Worm (Caenorhabditis elegans) whole organism, L4 larva: ENCODE results near the gene sre-31.
A peak's percentile ranks its signal among the peaks of the same experiment; 100 is the strongest.

Experiments used
- F44E2.7 ChIP-seq: fragments of 200-800 bp; sonication (Bioruptor generic); IDR thresholded peaks from 2 replicates; pipeline ENCODE4 v2.1.2; 2022; ENCODE audit warnings: missing genetic modification characterization, missing compliant biosample characterization
- F49E8.2 ChIP-seq: sonication (generic microtip); optimal IDR thresholded peaks from 2 replicates; lab custom pipeline; 2016; ENCODE audit warnings: missing compliant biosample characterization, mild to moderate bottlenecking, missing genetic modification characterization, borderline replicate concordance
- R02D3.7 ChIP-seq: fragments of 150-350 bp; sonication (generic microtip); optimal IDR thresholded peaks from 3 replicates; lab custom pipeline; 2014; ENCODE audit warnings: missing biosample characterization, missing genetic modification characterization
- T26A8.4 ChIP-seq: fragments of 200-800 bp; sonication (Bioruptor generic); IDR thresholded peaks from 2 replicates; pipeline ENCODE4 v1.3.6; 2022; ENCODE audit warnings: missing genetic modification characterization, missing compliant biosample characterization
- Y48G9A.11 ChIP-seq: fragments of 200-800 bp; sonication (Bioruptor generic); IDR thresholded peaks from 2 replicates; pipeline ENCODE4 v1.3.6; 2022; ENCODE audit warnings: missing genetic modification reagents, missing genetic modification characterization, missing compliant biosample characterization
- Y5F2A.4 ChIP-seq: fragments of 200-800 bp; sonication (Bioruptor generic); optimal IDR thresholded peaks from 2 replicates; lab custom pipeline; 2018; ENCODE audit warnings: mild to moderate bottlenecking, missing genetic modification characterization, missing compliant biosample characterization
- Y75B8A.6 ChIP-seq: fragments of 200-800 bp; sonication (Bioruptor generic); IDR thresholded peaks from 2 replicates; pipeline ENCODE4 v1.3.6; 2022; ENCODE audit warnings: missing genetic modification reagents, missing genetic modification characterization, missing compliant biosample characterization
- ZK337.2 ChIP-seq: fragments of 200-800 bp; sonication (Bioruptor generic); IDR thresholded peaks from 2 replicates; pipeline ENCODE4 v1.3.6; 2022; ENCODE audit warnings: missing genetic modification reagents, missing genetic modification characterization, missing compliant biosample characterization
- aha-1 ChIP-seq: fragments of 150-350 bp; peaks from one replicate; lab custom pipeline; 2014; ENCODE audit warnings: missing biosample characterization, missing genetic modification characterization
- ama-1 ChIP-seq: fragments of 150-350 bp; optimal IDR thresholded peaks from 2 replicates; lab custom pipeline; 2014; ENCODE audit warnings: inconsistent platforms, mixed read lengths
- ceh-20 ChIP-seq: fragments of 200-800 bp; sonication (Bioruptor generic); IDR thresholded peaks from 2 replicates; pipeline ENCODE4 v1.3.6; 2022; ENCODE audit warnings: missing genetic modification reagents, missing genetic modification characterization, missing compliant biosample characterization
- ceh-28 ChIP-seq: fragments of 150-350 bp; optimal IDR thresholded peaks from 2 replicates; lab custom pipeline; 2014; ENCODE audit warnings: missing biosample characterization, missing genetic modification reagents, missing genetic modification characterization
- ceh-44 ChIP-seq: fragments of 200-800 bp; sonication (Bioruptor generic); IDR thresholded peaks from 2 replicates; pipeline ENCODE4 v1.3.6; 2022; ENCODE audit warnings: missing genetic modification reagents, missing genetic modification characterization, missing compliant biosample characterization
- ces-1 ChIP-seq: fragments of 150-350 bp; sonication (generic microtip); optimal IDR thresholded peaks from 4 replicates; lab custom pipeline; 2014; ENCODE audit warnings: missing biosample characterization, missing genetic modification reagents, missing genetic modification characterization
- dmd-8 ChIP-seq: fragments of 200-800 bp; sonication (Bioruptor generic); IDR thresholded peaks from 2 replicates; pipeline ENCODE4 v1.3.6; 2022; ENCODE audit warnings: missing genetic modification characterization, missing compliant biosample characterization
- dmd-9 ChIP-seq: fragments of 200-800 bp; sonication (Bioruptor generic); IDR thresholded peaks from 2 replicates; pipeline ENCODE4 v1.3.6; 2022; ENCODE audit warnings: missing genetic modification reagents, missing genetic modification characterization, missing compliant biosample characterization
- egl-43 ChIP-seq: fragments of 200-800 bp; sonication (Bioruptor generic); IDR thresholded peaks from 2 replicates; pipeline ENCODE4 v1.3.6; 2022; ENCODE audit warnings: missing genetic modification reagents, missing genetic modification characterization, missing compliant biosample characterization
- lim-7 ChIP-seq: fragments of 200-800 bp; sonication (Bioruptor generic); IDR thresholded peaks from 2 replicates; pipeline ENCODE4 v1.3.6; 2022; ENCODE audit warnings: missing genetic modification characterization, missing compliant biosample characterization
- lin-39 ChIP-seq: fragments of 150-350 bp; optimal IDR thresholded peaks from 2 replicates; lab custom pipeline; 2014; ENCODE audit warnings: missing biosample characterization, missing genetic modification reagents, missing genetic modification characterization
- lir-3 ChIP-seq: sonication (generic microtip); optimal IDR thresholded peaks from 2 replicates; lab custom pipeline; 2016; ENCODE audit warnings: mild to moderate bottlenecking, missing genetic modification characterization, missing compliant biosample characterization
- mep-1 ChIP-seq: fragments of 150-350 bp; sonication (generic microtip); optimal IDR thresholded peaks from 3 replicates; lab custom pipeline; 2014; ENCODE audit warnings: missing biosample characterization, missing genetic modification characterization
- mes-2 ChIP-seq: sonication (generic microtip); optimal IDR thresholded peaks from 2 replicates; lab custom pipeline; 2016; ENCODE audit warnings: missing genotype, mild to moderate bottlenecking, missing genetic modification characterization, missing compliant biosample characterization; ENCODE audit not compliant: poor library complexity, severe bottlenecking
- mxl-2 ChIP-seq: fragments of 200-800 bp; sonication (Bioruptor generic); conservative IDR thresholded peaks from 2 replicates; pipeline ENCODE4 v1.3.6; 2022; ENCODE audit warnings: missing genetic modification reagents, missing genetic modification characterization, missing compliant biosample characterization
- nhr-25 ChIP-seq: sonication (generic microtip); optimal IDR thresholded peaks from 2 replicates; lab custom pipeline; 2017; ENCODE audit warnings: missing genetic modification characterization, mild to moderate bottlenecking, missing compliant biosample characterization, antibody characterized with exemption, moderate library complexity, borderline replicate concordance; ENCODE audit not compliant: insufficient read depth
- nhr-48 ChIP-seq: sonication (generic microtip); optimal IDR thresholded peaks from 2 replicates; lab custom pipeline; 2016; ENCODE audit warnings: mild to moderate bottlenecking, missing genetic modification characterization, missing compliant biosample characterization
- pha-4 ChIP-seq, 2 experiments: fragments of 150-350 bp in 1 of 2; fragments of 200-800 bp in 1 of 2; sonication (Bioruptor generic) in 1 of 2; IDR thresholded peaks in 1 of 2; optimal IDR thresholded peaks in 1 of 2; 2 replicates each; pipeline versions ENCODE4 v1.3.6 to Lab custom; 2014 to 2022; ENCODE audit warnings: missing genetic modification characterization in 2 of 2, missing genetic modification reagents in 2 of 2, missing biosample characterization in 1 of 2, missing compliant biosample characterization in 1 of 2
- set-16 ChIP-seq: fragments of 200-800 bp; sonication (Bioruptor generic); IDR thresholded peaks from 2 replicates; pipeline ENCODE4 v1.3.6; 2022; ENCODE audit warnings: missing genetic modification reagents, missing genetic modification characterization, missing compliant biosample characterization
- skn-1 ChIP-seq: fragments of 150-350 bp; optimal IDR thresholded peaks from 2 replicates; lab custom pipeline; 2014; ENCODE audit warnings: missing biosample characterization, missing genetic modification characterization
- snpc-1.2 ChIP-seq: fragments of 200-800 bp; sonication (Bioruptor generic); IDR thresholded peaks from 2 replicates; pipeline ENCODE4 v1.3.6; 2022; ENCODE audit warnings: missing genetic modification reagents, missing genetic modification characterization, missing compliant biosample characterization
- tag-97 ChIP-seq: fragments of 200-800 bp; sonication (Bioruptor generic); IDR thresholded peaks from 2 replicates; pipeline ENCODE4 v1.3.6; 2022; ENCODE audit warnings: missing genetic modification characterization, missing compliant biosample characterization
- unc-39 ChIP-seq: sonication (generic microtip); optimal IDR thresholded peaks from 2 replicates; lab custom pipeline; 2017; ENCODE audit warnings: missing biosample characterization, missing genetic modification characterization
- vab-7 ChIP-seq: fragments of 200-800 bp; sonication (Bioruptor generic); IDR thresholded peaks from 2 replicates; pipeline ENCODE4 v1.3.6; 2022; ENCODE audit warnings: missing genetic modification reagents, missing genetic modification characterization, missing compliant biosample characterization
- zag-1 ChIP-seq: fragments of 150-350 bp; optimal IDR thresholded peaks from 2 replicates; lab custom pipeline; 2014; ENCODE audit warnings: missing biosample characterization, missing genetic modification characterization
- zip-11 ChIP-seq: fragments of 200-800 bp; sonication (Bioruptor generic); IDR thresholded peaks from 2 replicates; pipeline ENCODE4 v1.3.6; 2022; ENCODE audit warnings: missing genetic modification characterization, missing compliant biosample characterization
- zip-2 ChIP-seq: fragments of 150-350 bp; optimal IDR thresholded peaks from 2 replicates; lab custom pipeline; 2014; ENCODE audit warnings: missing biosample characterization, missing genetic modification characterization
- ztf-11 ChIP-seq: fragments of 150-350 bp; optimal IDR thresholded peaks from 2 replicates; lab custom pipeline; 2014; ENCODE audit warnings: missing biosample characterization, missing genetic modification characterization

The sre-31 gene

ce11 chrII:12449849-12450248 lies 41.2 kb upstream of the sre-31 start, which contains the start of gene sre-34:
Gene sre-34, plus strand, starts transcription at chrII:12450149.
- no peak for TF ChIP-seq ztf-11 (tag; lab: Kevin White, UChicago)
- no peak for TF ChIP-seq vab-7

- TF ChIP-seq dmd-8 (GFP tag; lab: Robert Waterston, UW), result no peak
- TF ChIP-seq ces-1 (GFP tag; lab: Kevin White, UChicago), result no peak
- no peak for TF ChIP-seq ZK337.2 (GFP tag; lab: Robert Waterston, UW)
- TF ChIP-seq zag-1, result no peak
- TF ChIP-seq mep-1 (tag; lab: Kevin White, UChicago), result no peak
- no peak for TF ChIP-seq lin-39 (tag; lab: Kevin White, UChicago)
- no peak for TF ChIP-seq snpc-1.2 (GFP tag; lab: Robert Waterston, UW)
- TF ChIP-seq Y75B8A.6 (GFP tag; lab: Robert Waterston, UW), result no peak
- TF ChIP-seq skn-1 (tag; lab: Kevin White, UChicago), result no peak
- no peak for TF ChIP-seq ama-1 (lab: Kevin White, UChicago)
- no peak for TF ChIP-seq mes-2 (tag; lab: Kevin White, UChicago)
- no peak for TF ChIP-seq zip-11
- TF ChIP-seq unc-39 (tag; lab: Kevin White, UChicago), result no peak
These were observed 39.6 kb upstream of the sre-31 start, which contains the start of gene srh-27 for ce11 chrII:12448241-12448640. Gene srh-27, plus strand, starts transcription at chrII:12448541.

ce11 chrII:12444679-12445376 lies 36.2 kb upstream of the sre-31 start, which contains the start of the genes W05H5.1 and pitr-6:
Gene W05H5.1, minus strand, starts transcription at chrII:12444779.
Gene pitr-6, plus strand, starts transcription at chrII:12445326.
- TF ChIP-seq aha-1 (tag; lab: Kevin White, UChicago) (peak; percentile 55), ceh-44 (GFP tag; lab: Robert Waterston, UW) (no peak)

ce11 chrII:12441164-12441563 lies 32.5 kb upstream of the sre-31 start, which contains the start of gene Y57A10C.10:
Gene Y57A10C.10, minus strand, starts transcription at chrII:12441264.
- peak; percentile 12; the same call in 1 of the 2 replicates for TF ChIP-seq set-16 (GFP tag; lab: Robert Waterston, UW)

ce11 chrII:12438441-12438840 lies 29.8 kb upstream of the sre-31 start, which contains the start of gene Y57A10C.9:
Gene Y57A10C.9, minus strand, starts transcription at chrII:12438541.
- TF ChIP-seq zip-2 (no peak), snpc-1.2 (GFP tag; lab: Robert Waterston, UW) (no peak), egl-43 (GFP tag; lab: Robert Waterston, UW) (no peak), Y48G9A.11 (GFP tag; lab: Robert Waterston, UW) (no peak)

ce11 chrII:12436717-12437116 lies 28.1 kb upstream of the sre-31 start:
- TF ChIP-seq zip-11 (no peak), lim-7 (GFP tag; lab: Robert Waterston, UW) (0 out of 2 replicates have a peak, but pooled peaks have one; percentile 32)
- TF ChIP-seq, all 104 proteins: peak for 1

ce11 chrII:12435202-12435872 lies 26.7 kb upstream of the sre-31 start:
- peak; percentile 63; the same call in 1 of the 2 replicates for TF ChIP-seq lim-7 (GFP tag; lab: Robert Waterston, UW)
- TF ChIP-seq R02D3.7 (tag; lab: Kevin White, UChicago), result no peak
- no peak for TF ChIP-seq F44E2.7
- no peak for TF ChIP-seq ceh-20 (GFP tag; lab: Robert Waterston, UW)
- TF ChIP-seq lir-3 (tag; lab: Kevin White, UChicago), result no peak
- TF ChIP-seq T26A8.4 (GFP tag; lab: Robert Waterston, UW), result no peak
- TF ChIP-seq ceh-28 (tag; lab: Kevin White, UChicago), result no peak
- TF ChIP-seq set-16 (GFP tag; lab: Robert Waterston, UW), result peak; percentile 62
- no peak for TF ChIP-seq Y5F2A.4 (GFP tag; lab: Kevin White, UChicago)
- 0 out of 2 replicates have a peak, but pooled peaks have one; percentile 47 for TF ChIP-seq dmd-8 (GFP tag; lab: Robert Waterston, UW)
- TF ChIP-seq F49E8.2 (tag; lab: Kevin White, UChicago), result no peak
- peak; percentile 57; the same call in 1 of the 2 replicates for TF ChIP-seq egl-43 (GFP tag; lab: Robert Waterston, UW)
- TF ChIP-seq tag-97 (GFP tag; lab: Robert Waterston, UW), result no peak
- TF ChIP-seq nhr-48 (tag; lab: Kevin White, UChicago), result no peak
- no peak for TF ChIP-seq nhr-25
- TF ChIP-seq dmd-9 (GFP tag; lab: Robert Waterston, UW), result 0 out of 2 replicates have a peak, but pooled peaks have one; percentile 61
- peak; percentile 18; the same call in 1 of the 2 replicates for TF ChIP-seq pha-4 (GFP tag; IDR thresholded peaks at IDR 0.05; lab: Robert Waterston, UW)
- no peak for TF ChIP-seq pha-4 (tag; optimal IDR thresholded peaks at IDR 0.05; lab: Kevin White, UChicago)
- no peak for TF ChIP-seq mxl-2 (GFP tag; lab: Robert Waterston, UW)
